Fruit fly (Drosophila melanogaster): ENCODE results near the gene ATPsynE.

The ATPsynE gene

DNA sequence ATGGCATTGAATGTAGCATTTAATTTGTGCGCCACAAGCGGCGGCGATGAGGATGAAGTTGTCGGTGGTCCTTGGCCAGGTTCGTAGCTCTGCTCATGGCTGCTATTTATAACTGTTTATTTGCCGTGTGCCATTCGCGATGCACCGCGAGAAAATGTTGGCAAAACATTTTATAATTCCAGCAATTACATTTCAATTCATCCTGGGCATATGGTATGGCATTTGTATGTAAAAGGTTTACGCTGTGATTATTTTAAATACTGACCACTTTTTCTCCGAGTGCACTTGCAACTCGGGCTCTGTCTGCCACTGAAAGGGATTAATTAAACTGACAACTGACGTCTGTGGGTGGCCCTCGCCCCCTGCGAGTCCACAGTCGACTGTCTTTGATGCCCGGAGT is 29.9 kb downstream of the ATPsynE start (continued):
- TF ChIP-seq otp (GFP tag; IDR thresholded peaks at IDR 0.05): peak; percentile 46; the same call in 1 of the 3 replicates
- peak; percentile 36 for TF ChIP-seq CG9727 (GFP tag; optimal IDR thresholded peaks at IDR 0.05)
- peak; percentile 24; the same call in 1 of the 3 replicates for TF ChIP-seq B-H1 (GFP tag; IDR thresholded peaks at IDR 0.05)
- TF ChIP-seq NfI (GFP tag; optimal IDR thresholded peaks at IDR 0.05): peak; percentile 20
- peak; percentile 32 for TF ChIP-seq Xbp1 (GFP tag; optimal IDR thresholded peaks at IDR 0.05)
- peak; percentile 61; the same call in 1 of the 3 replicates for TF ChIP-seq CG11456 (GFP tag; IDR thresholded peaks at IDR 0.05)
- no peak for TF ChIP-seq lbe (GFP tag; optimal IDR thresholded peaks at IDR 0.05)
- TF ChIP-seq Hmr (GFP tag; optimal IDR thresholded peaks at IDR 0.05): peak; percentile 43
- TF ChIP-seq CG12391 (tag; optimal IDR thresholded peaks at IDR 0.05): peak; percentile 30
- 0 out of 2 replicates have a peak, but pooled peaks have one; percentile 35 for TF ChIP-seq dan (GFP tag; IDR thresholded peaks at IDR 0.05)
- TF ChIP-seq fd102C (GFP tag; optimal IDR thresholded peaks at IDR 0.05): no peak
- TF ChIP-seq caup (GFP tag; optimal IDR thresholded peaks at IDR 0.05; ENCODE audit: severe bottlenecking): peak; percentile 11
- TF ChIP-seq Meics (GFP tag; optimal IDR thresholded peaks at IDR 0.05): peak; percentile 36
- TF ChIP-seq Trl (optimal IDR thresholded peaks at IDR 0.05): no peak
- no peak for TF ChIP-seq Trl (GFP tag; optimal IDR thresholded peaks at IDR 0.05)
- TF ChIP-seq CG4854 (GFP tag; optimal IDR thresholded peaks at IDR 0.05): no peak
- peak; percentile 52 for TF ChIP-seq Rfx (GFP tag; IDR thresholded peaks at IDR 0.05)
- no peak for TF ChIP-seq CG2875 (GFP tag; optimal IDR thresholded peaks at IDR 0.05)
- TF ChIP-seq nerfin-1 (tag; optimal IDR thresholded peaks at IDR 0.05): no peak
- no peak for TF ChIP-seq sna (GFP tag; IDR thresholded peaks at IDR 0.05; ENCODE audit: partially characterized antibody)
- peak; percentile 22 for TF ChIP-seq CG10209 (GFP tag; optimal IDR thresholded peaks at IDR 0.05)
- TF ChIP-seq lab (GFP tag; optimal IDR thresholded peaks at IDR 0.05): peak; percentile 64
- peak; percentile 62 for TF ChIP-seq CG12769 (tag; optimal IDR thresholded peaks at IDR 0.05)
- TF ChIP-seq CHES-1-like (GFP tag; optimal IDR thresholded peaks at IDR 0.05): no peak
- TF ChIP-seq luna (GFP tag; optimal IDR thresholded peaks at IDR 0.05): no peak
- no peak for TF ChIP-seq fru (optimal IDR thresholded peaks at IDR 0.05)
- TF ChIP-seq CG6791 (GFP tag; IDR thresholded peaks at IDR 0.05; ENCODE audit: partially characterized antibody): no peak
- TF ChIP-seq Gsc (GFP tag; IDR thresholded peaks at IDR 0.05): no peak
- no peak for TF ChIP-seq CrebB (tag; optimal IDR thresholded peaks at IDR 0.05)
- TF ChIP-seq CG11504 (tag; optimal IDR thresholded peaks at IDR 0.05): peak; percentile 49
- TF ChIP-seq Asciz (GFP tag; optimal IDR thresholded peaks at IDR 0.05): no peak
- TF ChIP-seq H15 (GFP tag; IDR thresholded peaks at IDR 0.05): 0 out of 3 replicates have a peak, but pooled peaks have one; percentile 37
- no peak for TF ChIP-seq sens-2 (GFP tag; IDR thresholded peaks at IDR 0.05)
- TF ChIP-seq gfzf (GFP tag; optimal IDR thresholded peaks at IDR 0.05): no peak
- peak; percentile 8 for TF ChIP-seq Hr3 (GFP tag; optimal IDR thresholded peaks at IDR 0.05)
- no peak for TF ChIP-seq jigr1 (GFP tag; IDR thresholded peaks at IDR 0.05)
- peak; percentile 17 for TF ChIP-seq CG12071 (GFP tag; optimal IDR thresholded peaks at IDR 0.05)
- TF ChIP-seq CG6765 (GFP tag; optimal IDR thresholded peaks at IDR 0.05): no peak
- no peak for TF ChIP-seq Ets97D (GFP tag; optimal IDR thresholded peaks at IDR 0.05)
- TF ChIP-seq az2 (GFP tag; optimal IDR thresholded peaks at IDR 0.05): peak; percentile 35
- TF ChIP-seq chif (GFP tag; optimal IDR thresholded peaks at IDR 0.05): peak; percentile 14 to 30
- TF ChIP-seq Fer1 (GFP tag; optimal IDR thresholded peaks at IDR 0.05): peak; percentile 34
- 0 out of 2 replicates have a peak, but pooled peaks have one; percentile 43 for TF ChIP-seq CG1024 (GFP tag; IDR thresholded peaks at IDR 0.05)
- peak; percentile 56 for TF ChIP-seq sisA (GFP tag; IDR thresholded peaks at IDR 0.05)
- no peak for TF ChIP-seq pzg (GFP tag; optimal IDR thresholded peaks at IDR 0.05)
- TF ChIP-seq CG2120 (GFP tag; optimal IDR thresholded peaks at IDR 0.05): peak; percentile 62
- TF ChIP-seq dmrt11E (tag; optimal IDR thresholded peaks at IDR 0.05): no peak
- TF ChIP-seq Gug (GFP tag; IDR thresholded peaks at IDR 0.05): peak; percentile 4; the same call in 1 of the 4 replicates
- TF ChIP-seq BEAF-32 (GFP tag; optimal IDR thresholded peaks at IDR 0.05): no peak
- no peak; the same call in 1 of the 2 replicates for TF ChIP-seq E2f1 (GFP tag; IDR thresholded peaks at IDR 0.05)
- TF ChIP-seq zfh1 (GFP tag; IDR thresholded peaks at IDR 0.05): peak; percentile 35; the same call in 1 of the 3 replicates
